Worm (Caenorhabditis elegans): ENCODE data around the gene CC8.3.

DNA sequence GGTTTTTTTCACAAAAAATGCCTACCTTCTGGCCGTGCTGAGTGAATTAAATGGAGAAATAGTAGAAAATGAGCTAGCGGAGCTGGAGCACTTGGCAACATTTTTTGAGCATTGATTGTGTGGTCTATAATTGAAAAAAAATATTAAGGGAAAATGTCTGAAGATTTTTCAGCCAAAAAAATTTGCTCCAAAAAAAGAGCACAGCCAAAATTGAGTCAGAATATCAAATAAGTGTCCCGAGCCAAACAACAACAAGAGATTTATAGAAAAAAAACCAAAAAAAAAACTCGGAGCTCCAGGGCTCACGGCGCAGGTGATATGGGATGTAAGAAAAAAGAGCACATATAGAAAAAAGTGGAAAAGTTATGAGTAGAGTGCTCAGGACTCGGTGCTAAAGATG lies 26.5 kb upstream of the CC8.3 start, which contains the start of gene fmil-1:
- TF ChIP-seq him-1 (tag; optimal IDR thresholded peaks at IDR 0.05) (no peak), dao-5 (tag; optimal IDR thresholded peaks at IDR 0.05) (no peak), W03F9.2 (tag; optimal IDR thresholded peaks at IDR 0.05) (no peak)
